Worm (Caenorhabditis elegans) whole organism, young adult: Measurements from ENCODE around the gene gcs-1.
A peak's percentile ranks its signal among the peaks of the same experiment; 100 is the strongest.

ENCODE experiments used
- B0019.2 ChIP-seq: fragments of 200-800 bp; sonication (Bioruptor generic); conservative IDR thresholded peaks from 2 replicates; pipeline ENCODE4 v1.3.6; 2022; ENCODE audit warnings: missing genetic modification reagents, missing genetic modification characterization, missing compliant biosample characterization
- B0261.1 ChIP-seq: sonication (generic microtip); optimal IDR thresholded peaks from 2 replicates; lab custom pipeline; 2016; ENCODE audit warnings: mild to moderate bottlenecking, missing genetic modification characterization, moderate library complexity, missing compliant biosample characterization
- B0336.3 ChIP-seq: fragments of 200-800 bp; sonication (Bioruptor generic); IDR thresholded peaks from 2 replicates; pipeline ENCODE4 v1.3.6; 2022; ENCODE audit warnings: missing genetic modification characterization, missing compliant biosample characterization
- D2030.7 ChIP-seq: fragments of 200-800 bp; sonication (Bioruptor generic); IDR thresholded peaks from 2 replicates; pipeline ENCODE4 v1.3.6; 2022; ENCODE audit warnings: missing genetic modification reagents, missing genetic modification characterization, missing compliant biosample characterization
- F37B4.10 ChIP-seq: fragments of 200-800 bp; sonication (Bioruptor generic); IDR thresholded peaks from 2 replicates; pipeline ENCODE4 v1.3.6; 2022; ENCODE audit warnings: missing genetic modification characterization, missing compliant biosample characterization
- F49E8.2 ChIP-seq: sonication (generic microtip); optimal IDR thresholded peaks from 3 replicates; lab custom pipeline; 2017; ENCODE audit warnings: missing genetic modification characterization, mild to moderate bottlenecking, missing compliant biosample characterization, antibody characterized with exemption, moderate library complexity; ENCODE audit not compliant: insufficient read depth
- F52B5.7 ChIP-seq: sonication (generic microtip); optimal IDR thresholded peaks from 2 replicates; lab custom pipeline; 2016; ENCODE audit warnings: mild to moderate bottlenecking, missing genetic modification characterization, missing compliant biosample characterization
- F55B11.4 ChIP-seq: sonication (generic microtip); optimal IDR thresholded peaks from 2 replicates; lab custom pipeline; 2016; ENCODE audit warnings: missing compliant biosample characterization, missing genetic modification characterization, borderline replicate concordance; ENCODE audit not compliant: insufficient read depth
- Y53G8AR.9 ChIP-seq: fragments of 200-800 bp; sonication (Bioruptor generic); conservative IDR thresholded peaks from 2 replicates; pipeline ENCODE4 v1.3.6; 2022; ENCODE audit warnings: missing genetic modification reagents, missing genetic modification characterization, missing compliant biosample characterization
- athp-1 ChIP-seq: sonication (generic microtip); optimal IDR thresholded peaks from 2 replicates; lab custom pipeline; 2017; ENCODE audit warnings: mild to moderate bottlenecking, missing genetic modification characterization, missing compliant biosample characterization
- attf-3 ChIP-seq: fragments of 200-800 bp; sonication (Bioruptor generic); conservative IDR thresholded peaks from 2 replicates; pipeline ENCODE4 v1.3.6; 2022; ENCODE audit warnings: missing genetic modification reagents, missing genetic modification characterization, missing compliant biosample characterization
- attf-5 ChIP-seq: fragments of 200-800 bp; sonication (Bioruptor generic); optimal IDR thresholded peaks from 2 replicates; lab custom pipeline; 2018; ENCODE audit warnings: mild to moderate bottlenecking, missing genetic modification characterization, missing compliant biosample characterization
- bed-2 ChIP-seq: fragments of 200-800 bp; sonication (Bioruptor generic); IDR thresholded peaks from 2 replicates; pipeline ENCODE4 v1.3.6; 2022; ENCODE audit warnings: missing genetic modification reagents, missing genetic modification characterization, missing compliant biosample characterization
- cebp-1 ChIP-seq, 2 experiments: fragments of 200-800 bp in 1 of 2; sonication (Bioruptor generic) in 1 of 2; sonication (generic microtip) in 1 of 2; IDR thresholded peaks in 1 of 2; optimal IDR thresholded peaks in 1 of 2; 2 replicates each; pipeline versions ENCODE4 v1.3.6 to Lab custom; 2017 to 2022; ENCODE audit warnings: missing compliant biosample characterization in 2 of 2, missing genetic modification characterization in 2 of 2, mild to moderate bottlenecking in 1 of 2, missing genetic modification reagents in 1 of 2, moderate library complexity in 1 of 2
- ceh-27 ChIP-seq: fragments of 200-800 bp; sonication (Bioruptor generic); optimal IDR thresholded peaks from 2 replicates; lab custom pipeline; 2018; ENCODE audit warnings: mild to moderate bottlenecking, missing genetic modification characterization, moderate library complexity, missing compliant biosample characterization
- ceh-58 ChIP-seq: fragments of 200-800 bp; sonication (Bioruptor generic); IDR thresholded peaks from 2 replicates; pipeline ENCODE4 v1.3.6; 2022; ENCODE audit warnings: missing genetic modification characterization, missing compliant biosample characterization
- die-1 ChIP-seq: sonication (generic microtip); optimal IDR thresholded peaks from 2 replicates; lab custom pipeline; 2016; ENCODE audit warnings: missing genotype, mild to moderate bottlenecking, missing genetic modification characterization, missing compliant biosample characterization
- hmg-1.2 ChIP-seq: fragments of 200-800 bp; sonication (Bioruptor generic); IDR thresholded peaks from 2 replicates; pipeline ENCODE4 v1.3.6; 2022; ENCODE audit warnings: missing genetic modification reagents, missing genetic modification characterization, missing compliant biosample characterization
- hmg-20 ChIP-seq: fragments of 200-800 bp; sonication (Bioruptor generic); IDR thresholded peaks from 2 replicates; pipeline ENCODE4 v1.3.6; 2022; ENCODE audit warnings: missing genetic modification reagents, missing genetic modification characterization, missing compliant biosample characterization
- lsl-1 ChIP-seq: fragments of 200-800 bp; sonication (Bioruptor generic); optimal IDR thresholded peaks from 2 replicates; lab custom pipeline; 2018; ENCODE audit warnings: mild to moderate bottlenecking, missing genetic modification characterization, moderate library complexity, missing compliant biosample characterization
- mel-28 ChIP-seq: sonication (generic microtip); optimal IDR thresholded peaks from 2 replicates; lab custom pipeline; 2016; ENCODE audit warnings: borderline replicate concordance, mild to moderate bottlenecking, missing genetic modification characterization, missing compliant biosample characterization
- nfya-1 ChIP-seq: sonication (generic microtip); optimal IDR thresholded peaks from 2 replicates; lab custom pipeline; 2017; ENCODE audit warnings: antibody characterized with exemption, missing compliant biosample characterization, missing genetic modification characterization, borderline replicate concordance; ENCODE audit not compliant: insufficient read depth
- nhr-80 ChIP-seq: sonication (generic microtip); optimal IDR thresholded peaks from 2 replicates; lab custom pipeline; 2016; ENCODE audit warnings: missing genetic modification characterization, missing compliant biosample characterization
- rec-8 ChIP-seq, 2 experiments: sonication (generic microtip); optimal IDR thresholded peaks; 2 replicates each; lab custom pipeline; 2016; ENCODE audit warnings: mild to moderate bottlenecking in 2 of 2, missing genetic modification characterization in 2 of 2, missing genetic modification reagents in 2 of 2, missing genotype in 2 of 2, missing biosample characterization in 1 of 2, missing compliant biosample characterization in 1 of 2, moderate library complexity in 1 of 2
- rpc-1 ChIP-seq, 2 experiments: fragments of 150-350 bp in 1 of 2; sonication (generic microtip) in 1 of 2; optimal IDR thresholded peaks; 2 replicates each; lab custom pipeline; 2014 to 2018; ENCODE audit warnings: missing biosample characterization in 1 of 2, missing genetic modification characterization in 1 of 2, missing genetic modification reagents in 1 of 2, missing genotype in 1 of 2
- snpc-1.1 ChIP-seq: sonication (generic microtip); optimal IDR thresholded peaks from 2 replicates; lab custom pipeline; 2017; ENCODE audit warnings: missing genetic modification characterization, mild to moderate bottlenecking, missing compliant biosample characterization, antibody characterized with exemption, moderate library complexity, missing genotype, missing genetic modification reagents; ENCODE audit not compliant: insufficient read depth
- snpc-3.4 ChIP-seq: sonication (generic microtip); optimal IDR thresholded peaks from 2 replicates; lab custom pipeline; 2017; ENCODE audit warnings: missing genetic modification characterization, mild to moderate bottlenecking, missing compliant biosample characterization, antibody characterized with exemption, moderate library complexity, missing genotype, missing genetic modification reagents
- somi-1 ChIP-seq: fragments of 200-800 bp; sonication (Bioruptor generic); optimal IDR thresholded peaks from 2 replicates; lab custom pipeline; 2018; ENCODE audit warnings: mild to moderate bottlenecking, missing genetic modification characterization, missing compliant biosample characterization
- sptf-2 ChIP-seq: fragments of 200-800 bp; sonication (Bioruptor generic); optimal IDR thresholded peaks from 2 replicates; lab custom pipeline; 2018; ENCODE audit warnings: mild to moderate bottlenecking, missing genetic modification characterization, missing compliant biosample characterization
- tbp1 ChIP-seq: fragments of 200-800 bp; sonication (Bioruptor generic); optimal IDR thresholded peaks from 2 replicates; lab custom pipeline; 2018; ENCODE audit warnings: mild to moderate bottlenecking, missing genetic modification characterization, missing compliant biosample characterization
- tlf-1 ChIP-seq: fragments of 200-800 bp; sonication (Bioruptor generic); optimal IDR thresholded peaks from 2 replicates; lab custom pipeline; 2018; ENCODE audit warnings: mild to moderate bottlenecking, missing genetic modification characterization, missing compliant biosample characterization
- unc-130 ChIP-seq: sonication (generic microtip); optimal IDR thresholded peaks from 2 replicates; lab custom pipeline; 2016; ENCODE audit warnings: missing genetic modification reagents, missing genetic modification characterization, missing compliant biosample characterization
- xnd-1 ChIP-seq: sonication (generic microtip); optimal IDR thresholded peaks from 2 replicates; lab custom pipeline; 2016; ENCODE audit warnings: missing genotype, missing genetic modification reagents, missing genetic modification characterization, missing compliant biosample characterization
- ztf-18 ChIP-seq: sonication (generic microtip); optimal IDR thresholded peaks from 2 replicates; lab custom pipeline; 2016; ENCODE audit warnings: missing genotype, mild to moderate bottlenecking, missing genetic modification characterization, missing compliant biosample characterization
- ztf-3 ChIP-seq: fragments of 200-800 bp; sonication (Bioruptor generic); optimal IDR thresholded peaks from 2 replicates; lab custom pipeline; 2018; ENCODE audit warnings: mild to moderate bottlenecking, missing genetic modification characterization, missing compliant biosample characterization

Gene gcs-1

DNA sequence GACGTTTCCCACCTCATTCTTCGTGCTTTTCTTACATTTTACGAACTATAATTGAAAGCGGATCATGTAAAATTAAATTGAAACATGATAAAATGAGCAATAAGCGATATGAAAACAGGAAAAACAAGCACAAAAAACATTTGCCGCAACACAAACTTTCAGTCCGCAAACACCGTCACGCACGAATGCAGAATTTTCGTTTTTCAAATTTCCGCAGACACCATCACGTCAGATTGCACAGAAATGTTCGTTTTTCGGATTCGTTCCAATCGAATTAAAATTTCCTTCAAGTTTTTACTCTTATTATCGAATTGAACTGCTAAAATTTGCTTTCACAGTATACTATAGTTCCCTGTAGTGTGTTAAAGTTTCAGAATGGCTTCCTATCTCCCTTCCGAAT is 16.5 kb upstream of the gcs-1 start, which contains the start of gene chmp-7 (continued):
- TF ChIP-seq snpc-1.1 (tag; lab: Kevin White, UChicago), result peak; percentile 25
- no peak for TF ChIP-seq ztf-3
- TF ChIP-seq F37B4.10 (GFP tag; lab: Robert Waterston, UW), result no peak
- no peak for TF ChIP-seq die-1 (tag; lab: Kevin White, UChicago)
- peak; percentile 74 for TF ChIP-seq tlf-1 (GFP tag; lab: Kevin White, UChicago)
- TF ChIP-seq rec-8 (tag; optimal IDR thresholded peaks at IDR 0.05; lab: Kevin White, UChicago), result no peak
- peak; percentile 96 for TF ChIP-seq attf-5 (GFP tag; lab: Kevin White, UChicago)
- TF ChIP-seq D2030.7, result peak; percentile 51; the same call in 1 of the 2 replicates
- 0 out of 2 replicates have a peak, but pooled peaks have one; percentile 28 for TF ChIP-seq cebp-1 (GFP tag; IDR thresholded peaks at IDR 0.05; lab: Robert Waterston, UW)
- peak; percentile 75 for TF ChIP-seq cebp-1 (tag; optimal IDR thresholded peaks at IDR 0.05; lab: Kevin White, UChicago)
- TF ChIP-seq lsl-1 (GFP tag; lab: Kevin White, UChicago), result peak; percentile 73
- TF ChIP-seq unc-130 (GFP tag; lab: Kevin White, UChicago), result peak; percentile 27
- peak; percentile 69; the same call in 1 of the 2 replicates for TF ChIP-seq hmg-1.2 (GFP tag; lab: Robert Waterston, UW)

DNA sequence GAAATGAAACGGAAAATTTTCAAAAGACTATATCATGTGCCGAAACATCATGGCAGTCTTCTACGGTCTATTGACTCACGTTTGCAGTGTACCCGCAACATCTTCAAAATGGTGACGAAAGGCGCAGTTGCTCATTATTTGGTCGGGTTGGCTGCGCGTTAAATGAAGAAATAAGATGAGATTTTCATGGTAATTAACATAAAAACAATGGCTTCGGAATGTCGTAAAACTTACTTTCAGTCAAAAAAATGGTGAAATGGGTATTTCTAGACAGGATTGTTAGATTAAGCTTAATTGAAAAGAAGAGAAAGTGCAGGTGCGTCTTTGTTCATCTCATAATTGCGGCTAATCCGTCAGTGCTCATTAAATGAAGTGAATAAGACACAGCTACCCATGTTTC is 15.5 kb upstream of the gcs-1 start, which contains the start of gene T24B8.7:
TSS of gene T24B8.7 (minus strand) at position 101 of the 400 bp plus-strand sequence.
- TF ChIP-seq B0336.3 (GFP tag; lab: Robert Waterston, UW), result no peak
- no peak for TF ChIP-seq ceh-27 (GFP tag; lab: Kevin White, UChicago)
- 0 out of 2 replicates have a peak, but pooled peaks have one; percentile 20 for TF ChIP-seq ceh-58 (GFP tag; lab: Robert Waterston, UW)
- TF ChIP-seq B0019.2 (GFP tag; lab: Robert Waterston, UW), result no peak

DNA sequence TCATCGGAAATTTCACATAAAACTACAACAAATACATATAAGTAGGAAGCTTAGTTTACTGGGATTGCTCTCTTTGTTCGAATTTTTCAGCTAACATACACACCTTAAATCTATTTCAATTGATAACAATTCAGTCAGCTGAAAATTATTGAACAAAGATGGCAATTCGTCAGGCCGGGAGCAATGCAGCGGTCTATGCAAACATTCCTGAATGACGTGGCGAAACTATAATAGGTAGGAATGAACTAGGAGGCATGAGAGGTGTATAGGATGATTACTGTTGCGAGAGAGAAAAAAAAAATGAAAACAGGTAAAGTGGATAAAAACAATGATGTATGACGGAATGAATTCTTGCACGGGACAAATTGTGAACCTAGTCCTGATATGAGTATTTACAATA is 4.0 kb upstream of the gcs-1 start:
- TF ChIP-seq Y53G8AR.9, result 0 out of 2 replicates have a peak, but pooled peaks have one; percentile 20
- TF ChIP-seq nhr-80 (tag; lab: Kevin White, UChicago), result peak; percentile 53
- TF ChIP-seq bed-2, result no peak

DNA sequence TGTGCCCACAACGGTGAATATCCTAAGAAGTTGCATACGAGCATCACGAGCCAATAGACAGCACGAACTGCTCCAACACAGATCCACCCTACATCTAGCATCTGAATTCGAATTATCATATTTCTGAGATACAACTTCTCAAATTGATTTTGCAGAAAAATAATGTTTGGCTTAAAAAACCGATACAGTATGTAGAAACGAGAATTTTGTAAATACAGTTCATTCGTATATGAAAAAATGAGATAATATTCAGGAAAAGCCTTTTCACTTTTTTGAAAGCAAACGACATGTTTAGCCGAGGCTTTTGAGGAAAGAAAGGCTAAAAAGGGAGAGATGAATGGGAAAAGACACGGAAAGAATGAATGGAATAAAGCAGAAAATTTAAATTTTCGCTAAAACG is 3.2 kb upstream of the gcs-1 start, which contains the start of gene F37B12.3:
TSS of gene F37B12.3 (minus strand) at position 101 of the 400 bp plus-strand sequence.
- TF ChIP-seq nfya-1 (tag; lab: Kevin White, UChicago) (no peak), F49E8.2 (tag; lab: Kevin White, UChicago) (no peak), F55B11.4 (tag; lab: Kevin White, UChicago) (no peak), attf-3 (GFP tag; lab: Robert Waterston, UW) (no peak)

ce11 chrII:9038736-9039135 is 635 bp upstream of the gcs-1 start:
- TF ChIP-seq mel-28 (tag; lab: Kevin White, UChicago) (no peak), xnd-1 (no peak), lsl-1 (GFP tag; lab: Kevin White, UChicago) (no peak), tlf-1 (GFP tag; lab: Kevin White, UChicago) (no peak), B0261.1 (tag; lab: Kevin White, UChicago) (no peak), ztf-18 (tag; lab: Kevin White, UChicago) (no peak), rpc-1 (optimal IDR thresholded peaks at IDR 0.05; lab: Kevin White, UChicago) (no peak), rpc-1 (tag; optimal IDR thresholded peaks at IDR 0.05; lab: Kevin White, UChicago) (no peak), tbp1 (GFP tag; lab: Kevin White, UChicago) (no peak), attf-3 (GFP tag; lab: Robert Waterston, UW) (no peak), athp-1 (tag; lab: Kevin White, UChicago) (no peak), somi-1 (GFP tag; lab: Kevin White, UChicago) (no peak), snpc-3.4 (tag; lab: Kevin White, UChicago) (no peak), hmg-20 (GFP tag; lab: Robert Waterston, UW) (no peak), snpc-1.1 (tag; lab: Kevin White, UChicago) (no peak), sptf-2 (GFP tag; lab: Kevin White, UChicago) (no peak), F52B5.7 (tag; lab: Kevin White, UChicago) (no peak)
